Fruit fly (Drosophila melanogaster): Measurements from ENCODE around the gene CG5071.

- TF ChIP-seq brk (GFP tag; optimal IDR thresholded peaks at IDR 0.05) (no peak), Mio (GFP tag; optimal IDR thresholded peaks at IDR 0.05) (no peak), lola (GFP tag; optimal IDR thresholded peaks at IDR 0.05) (no peak), GATAd (GFP tag; optimal IDR thresholded peaks at IDR 0.05) (no peak), rgr (GFP tag; optimal IDR thresholded peaks at IDR 0.05) (no peak), h (GFP tag; optimal IDR thresholded peaks at IDR 0.05) (no peak), Dif (GFP tag; optimal IDR thresholded peaks at IDR 0.05; ENCODE audit: partially characterized antibody) (no peak), pan (optimal IDR thresholded peaks at IDR 0.05) (no peak), CrebA (GFP tag; optimal IDR thresholded peaks at IDR 0.05; ENCODE audit: borderline replicate concordance) (no peak), HLH106 (tag; optimal IDR thresholded peaks at IDR 0.05) (no peak), br (GFP tag; optimal IDR thresholded peaks at IDR 0.05) (no peak)
Measured at dm6 chr3R:25628657-25629056, 10.4 kb downstream of the CG5071 start.
